Fruit fly (Drosophila melanogaster): ENCODE results near the gene CG44329.

DNA sequence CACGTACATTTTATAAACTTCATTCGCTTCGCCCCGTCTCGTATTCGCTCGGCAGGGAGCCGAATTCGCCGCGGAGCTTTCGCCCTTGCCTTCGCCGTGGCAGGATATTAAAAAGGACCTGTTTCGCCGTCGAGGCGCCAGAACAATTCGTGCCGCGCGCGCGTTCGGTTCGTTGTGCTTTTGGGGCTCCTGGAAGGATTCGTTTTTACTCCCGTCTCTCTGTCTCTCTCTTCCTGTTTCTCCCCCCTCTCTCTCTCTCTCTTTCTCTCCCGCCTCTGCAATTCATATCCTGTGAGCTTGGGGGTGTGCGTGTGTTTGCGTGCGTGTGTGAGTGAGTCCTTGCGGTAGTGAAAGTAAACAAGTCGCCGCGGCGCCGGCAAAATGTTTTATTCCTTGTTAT lies 5.7 kb upstream of the CG44329 start, which contains the start of gene CG15765:
- TF ChIP-seq h (GFP tag; optimal IDR thresholded peaks at IDR 0.05) (no peak), jim (GFP tag; optimal IDR thresholded peaks at IDR 0.05) (no peak), dmrt93B (GFP tag; optimal IDR thresholded peaks at IDR 0.05) (no peak), HLH106 (tag; optimal IDR thresholded peaks at IDR 0.05) (no peak), Dfd (GFP tag; optimal IDR thresholded peaks at IDR 0.05) (no peak), dsf (GFP tag; optimal IDR thresholded peaks at IDR 0.05; ENCODE audit: borderline replicate concordance) (no peak), woc (GFP tag; optimal IDR thresholded peaks at IDR 0.05) (no peak), tai (GFP tag; optimal IDR thresholded peaks at IDR 0.05) (no peak), usp (GFP tag; optimal IDR thresholded peaks at IDR 0.05) (no peak), brk (GFP tag; optimal IDR thresholded peaks at IDR 0.05) (no peak)

Measured in whole organism, wandering third instar larva.